Worm (Caenorhabditis elegans) whole organism, L1 larva: Measurements from ENCODE around the gene elpc-4.

Experiments used
- C16A3.4 ChIP-seq: fragments of 150-350 bp; optimal IDR thresholded peaks from 2 replicates; lab custom pipeline; 2014; ENCODE audit warnings: missing biosample characterization, missing genetic modification characterization
- F16B12.6 ChIP-seq: fragments of 150-350 bp; optimal IDR thresholded peaks from 2 replicates; lab custom pipeline; 2014; ENCODE audit warnings: missing biosample characterization, missing genetic modification characterization
- alr-1 ChIP-seq: fragments of 200-800 bp; sonication (Bioruptor generic); optimal IDR thresholded peaks from 2 replicates; lab custom pipeline; 2018; ENCODE audit warnings: borderline replicate concordance, mild to moderate bottlenecking, missing genetic modification characterization, missing compliant biosample characterization
- aly-2 ChIP-seq: fragments of 150-350 bp; optimal IDR thresholded peaks from 2 replicates; lab custom pipeline; 2014; ENCODE audit warnings: missing biosample characterization, missing genetic modification characterization
- ama-1 ChIP-seq: fragments of 150-350 bp; optimal IDR thresholded peaks from 2 replicates; lab custom pipeline; 2014
- blmp-1 ChIP-seq: fragments of 150-350 bp; optimal IDR thresholded peaks from 2 replicates; lab custom pipeline; 2014; ENCODE audit warnings: missing biosample characterization, missing genetic modification characterization
- ceh-63 ChIP-seq: fragments of 200-800 bp; sonication (Bioruptor generic); optimal IDR thresholded peaks from 2 replicates; lab custom pipeline; 2018; ENCODE audit warnings: mild to moderate bottlenecking, missing genetic modification characterization, missing compliant biosample characterization
- ceh-8 ChIP-seq: fragments of 200-800 bp; sonication (Bioruptor generic); optimal IDR thresholded peaks from 2 replicates; lab custom pipeline; 2018; ENCODE audit warnings: mild to moderate bottlenecking, missing genetic modification characterization, moderate library complexity, missing compliant biosample characterization
- ceh-82 ChIP-seq, 3 experiments: fragments of 150-350 bp in 1 of 3; sonication (generic microtip) in 2 of 3; optimal IDR thresholded peaks; 2 replicates each; lab custom pipeline; 2014 to 2017; ENCODE audit warnings: missing biosample characterization in 3 of 3, missing genetic modification characterization in 3 of 3
- ces-1 ChIP-seq: fragments of 150-350 bp; optimal IDR thresholded peaks from 2 replicates; lab custom pipeline; 2014; ENCODE audit warnings: missing biosample characterization, missing genetic modification reagents, missing genetic modification characterization
- dpl-1 ChIP-seq, 3 experiments: fragments of 150-350 bp in 2 of 3; sonication (generic microtip) in 1 of 3; optimal IDR thresholded peaks; 2 replicates each; lab custom pipeline; 2014 to 2017; ENCODE audit warnings: missing biosample characterization in 3 of 3, missing genetic modification characterization in 3 of 3, missing genetic modification reagents in 3 of 3
- dsc-1 ChIP-seq: sonication (generic microtip); optimal IDR thresholded peaks from 2 replicates; lab custom pipeline; 2016; ENCODE audit warnings: mild to moderate bottlenecking, missing genetic modification characterization, missing compliant biosample characterization
- efl-3 ChIP-seq: fragments of 200-800 bp; sonication (Bioruptor generic); optimal IDR thresholded peaks from 2 replicates; lab custom pipeline; 2018; ENCODE audit warnings: mild to moderate bottlenecking, missing genetic modification characterization, missing compliant biosample characterization
- elt-2 ChIP-seq: sonication (generic microtip); optimal IDR thresholded peaks from 2 replicates; lab custom pipeline; 2016; ENCODE audit warnings: missing genetic modification characterization, mild to moderate bottlenecking, inconsistent platforms, missing compliant biosample characterization, missing genetic modification reagents
- elt-3 ChIP-seq, 6 experiments: fragments of 150-350 bp in 1 of 6; sonication (generic microtip); optimal IDR thresholded peaks; 2 replicates each; lab custom pipeline; 2017 to 2018; ENCODE audit warnings: missing biosample characterization in 6 of 6, missing genetic modification characterization in 6 of 6, inconsistent platforms in 1 of 6
- fkh-4 ChIP-seq: sonication (generic microtip); optimal IDR thresholded peaks from 2 replicates; lab custom pipeline; 2016; ENCODE audit warnings: missing compliant biosample characterization, missing genetic modification characterization, borderline replicate concordance
- fkh-8 ChIP-seq: sonication (generic microtip); optimal IDR thresholded peaks from 2 replicates; lab custom pipeline; 2016; ENCODE audit warnings: mild to moderate bottlenecking, missing genetic modification characterization, missing compliant biosample characterization
- fos-1 ChIP-seq: fragments of 150-350 bp; optimal IDR thresholded peaks from 2 replicates; lab custom pipeline; 2014; ENCODE audit warnings: missing biosample characterization, missing genetic modification characterization
- hpl-2 ChIP-seq: fragments of 150-350 bp; optimal IDR thresholded peaks from 2 replicates; lab custom pipeline; 2014; ENCODE audit warnings: missing biosample characterization, missing genetic modification reagents, missing genetic modification characterization
- irx-1 ChIP-seq: sonication (generic microtip); optimal IDR thresholded peaks from 2 replicates; lab custom pipeline; 2016; ENCODE audit warnings: missing genetic modification characterization, missing compliant biosample characterization
- lin-15B ChIP-seq: fragments of 150-350 bp; sonication (generic microtip); optimal IDR thresholded peaks from 3 replicates; lab custom pipeline; 2014; ENCODE audit warnings: missing biosample characterization, missing genetic modification characterization
- lin-39 ChIP-seq: fragments of 150-350 bp; optimal IDR thresholded peaks from 2 replicates; lab custom pipeline; 2014; ENCODE audit warnings: missing biosample characterization, missing genetic modification reagents, missing genetic modification characterization
- lir-3 ChIP-seq: sonication (generic microtip); optimal IDR thresholded peaks from 2 replicates; lab custom pipeline; 2016; ENCODE audit warnings: mild to moderate bottlenecking, missing genetic modification characterization, moderate library complexity, missing compliant biosample characterization; ENCODE audit not compliant: poor library complexity
- lsy-2 ChIP-seq, 2 experiments: fragments of 150-350 bp; optimal IDR thresholded peaks; 2 replicates each; lab custom pipeline; 2014; ENCODE audit warnings: missing biosample characterization in 2 of 2, missing genetic modification characterization in 2 of 2
- mab-9 ChIP-seq: fragments of 200-800 bp; sonication (Bioruptor generic); IDR thresholded peaks from 2 replicates; pipeline ENCODE4 v1.3.6; 2022; ENCODE audit warnings: missing genetic modification reagents, missing genetic modification characterization, missing compliant biosample characterization
- mep-1 ChIP-seq: fragments of 150-350 bp; optimal IDR thresholded peaks from 2 replicates; lab custom pipeline; 2014; ENCODE audit warnings: missing biosample characterization, missing genetic modification characterization
- nhr-12 ChIP-seq: sonication (generic microtip); optimal IDR thresholded peaks from 2 replicates; lab custom pipeline; 2017; ENCODE audit warnings: missing biosample characterization, missing genetic modification characterization
- nhr-19 ChIP-seq: fragments of 200-800 bp; sonication (Bioruptor generic); conservative IDR thresholded peaks from 2 replicates; pipeline ENCODE4 v1.3.6; 2022; ENCODE audit warnings: missing genetic modification characterization, missing compliant biosample characterization
- nhr-237 ChIP-seq: fragments of 150-350 bp; optimal IDR thresholded peaks from 2 replicates; lab custom pipeline; 2014; ENCODE audit warnings: missing biosample characterization, missing genetic modification characterization
- nhr-47 ChIP-seq: sonication (generic microtip); optimal IDR thresholded peaks from 2 replicates; lab custom pipeline; 2016; ENCODE audit warnings: mild to moderate bottlenecking, missing genetic modification characterization, moderate library complexity, missing compliant biosample characterization
- nhr-71 ChIP-seq: sonication (generic microtip); optimal IDR thresholded peaks from 2 replicates; lab custom pipeline; 2016; ENCODE audit warnings: mild to moderate bottlenecking, missing genetic modification characterization, moderate library complexity, missing compliant biosample characterization
- nhr-77 ChIP-seq: fragments of 150-350 bp; optimal IDR thresholded peaks from 2 replicates; lab custom pipeline; 2014; ENCODE audit warnings: missing biosample characterization, missing genetic modification characterization
- nhr-85 ChIP-seq: sonication (generic microtip); peaks from one replicate; lab custom pipeline; 2016; ENCODE audit warnings: missing genetic modification characterization, inconsistent platforms, missing compliant biosample characterization
- pag-3 ChIP-seq: sonication (generic microtip); optimal IDR thresholded peaks from 2 replicates; lab custom pipeline; 2017; ENCODE audit warnings: missing genetic modification characterization, mild to moderate bottlenecking, missing compliant biosample characterization, antibody characterized with exemption, borderline replicate concordance; ENCODE audit not compliant: insufficient read depth
- pax-3 ChIP-seq: fragments of 200-800 bp; sonication (Bioruptor generic); optimal IDR thresholded peaks from 2 replicates; lab custom pipeline; 2018; ENCODE audit warnings: mild to moderate bottlenecking, missing genetic modification characterization, moderate library complexity, missing compliant biosample characterization
- rnt-1 ChIP-seq: sonication (generic microtip); optimal IDR thresholded peaks from 2 replicates; lab custom pipeline; 2016; ENCODE audit warnings: mild to moderate bottlenecking, missing genetic modification characterization, moderate library complexity, missing compliant biosample characterization
- skn-1 ChIP-seq: fragments of 150-350 bp; optimal IDR thresholded peaks from 2 replicates; lab custom pipeline; 2014; ENCODE audit warnings: missing biosample characterization, missing genetic modification characterization
- sox-4 ChIP-seq: sonication (generic microtip); optimal IDR thresholded peaks from 2 replicates; lab custom pipeline; 2016; ENCODE audit warnings: missing genetic modification characterization, missing compliant biosample characterization
- sptf-1 ChIP-seq: fragments of 150-350 bp; optimal IDR thresholded peaks from 2 replicates; lab custom pipeline; 2014; ENCODE audit warnings: missing biosample characterization, missing genetic modification characterization
- sup-37 ChIP-seq: fragments of 200-800 bp; sonication (Bioruptor generic); optimal IDR thresholded peaks from 2 replicates; lab custom pipeline; 2018; ENCODE audit warnings: mild to moderate bottlenecking, missing genetic modification characterization, missing compliant biosample characterization
- unc-86 ChIP-seq: sonication (generic microtip); optimal IDR thresholded peaks from 2 replicates; lab custom pipeline; 2016; ENCODE audit warnings: missing genetic modification characterization, missing compliant biosample characterization
- unc-98 ChIP-seq: fragments of 200-800 bp; sonication (Bioruptor generic); IDR thresholded peaks from 2 replicates; pipeline ENCODE4 v1.3.6; 2022; ENCODE audit warnings: missing genetic modification characterization, missing compliant biosample characterization
- vab-15 ChIP-seq: sonication (generic microtip); optimal IDR thresholded peaks from 2 replicates; lab custom pipeline; 2017; ENCODE audit warnings: missing genotype, mild to moderate bottlenecking, missing genetic modification characterization, missing compliant biosample characterization
- xbp-1 ChIP-seq: sonication (generic microtip); optimal IDR thresholded peaks from 2 replicates; lab custom pipeline; 2016; ENCODE audit warnings: missing genetic modification characterization, missing compliant biosample characterization
- zag-1 ChIP-seq: fragments of 150-350 bp; optimal IDR thresholded peaks from 2 replicates; lab custom pipeline; 2014; ENCODE audit warnings: missing biosample characterization, missing genetic modification characterization
- zip-4 ChIP-seq: fragments of 200-800 bp; sonication (Bioruptor generic); optimal IDR thresholded peaks from 2 replicates; lab custom pipeline; 2018; ENCODE audit warnings: mild to moderate bottlenecking, missing genetic modification characterization, moderate library complexity, missing compliant biosample characterization
- ztf-11 ChIP-seq, 2 experiments: sonication (generic microtip); optimal IDR thresholded peaks; 2 replicates each; lab custom pipeline; 2016 to 2017; ENCODE audit warnings: missing genetic modification characterization in 2 of 2, missing biosample characterization in 1 of 2, missing compliant biosample characterization in 1 of 2
- ztf-4 ChIP-seq: fragments of 150-350 bp; optimal IDR thresholded peaks from 2 replicates; lab custom pipeline; 2014; ENCODE audit warnings: missing biosample characterization, missing genetic modification characterization

Gene elpc-4

ce11 chrIV:8042005-8042404 lies 25.2 kb downstream of the elpc-4 start (continued):
- TF ChIP-seq unc-98 (GFP tag; lab: Robert Waterston, UW), result no peak
- no peak for TF ChIP-seq dpl-1 (GFP tag; optimal IDR thresholded peaks at IDR 0.05; lab: Kevin White, UChicago)
- no peak for TF ChIP-seq irx-1 (tag; lab: Kevin White, UChicago)
- TF ChIP-seq zip-4, result no peak
- TF ChIP-seq ces-1 (GFP tag; lab: Kevin White, UChicago), result no peak
- no peak for TF ChIP-seq ama-1 (lab: Kevin White, UChicago)
- TF ChIP-seq lin-39 (tag; lab: Kevin White, UChicago), result no peak
- peak; percentile 23; the same call in 1 of the 2 replicates for TF ChIP-seq nhr-19
- TF ChIP-seq xbp-1, result no peak
- peak; percentile 40 for TF ChIP-seq mep-1 (tag; lab: Kevin White, UChicago)
- no peak for TF ChIP-seq dsc-1
- TF ChIP-seq ceh-82 (tag; optimal IDR thresholded peaks at IDR 0.05; lab: Kevin White, UChicago), result no peak
- TF ChIP-seq fkh-4 (tag; lab: Kevin White, UChicago), result no peak
- TF ChIP-seq ztf-11 (tag; optimal IDR thresholded peaks at IDR 0.05; lab: Kevin White, UChicago), result no peak
- no peak for TF ChIP-seq sox-4
- no peak for TF ChIP-seq lin-15B (tag; lab: Kevin White, UChicago)
- no peak for TF ChIP-seq ceh-8 (GFP tag; lab: Kevin White, UChicago)
- peak in 2 of 6 experiments; percentile 33 to 64 for TF ChIP-seq elt-3 (tag; optimal IDR thresholded peaks at IDR 0.05; lab: Kevin White, UChicago)
- TF ChIP-seq blmp-1 (tag; lab: Kevin White, UChicago), result peak; percentile 82
- TF ChIP-seq pag-3 (tag; lab: Kevin White, UChicago), result no peak
- TF ChIP-seq nhr-77 (tag; lab: Kevin White, UChicago), result peak; percentile 26
- no peak for TF ChIP-seq lir-3
- TF ChIP-seq ceh-63, result no peak
- no peak for TF ChIP-seq zag-1 (tag; lab: Kevin White, UChicago)
- no peak for TF ChIP-seq efl-3 (GFP tag; lab: Kevin White, UChicago)
- no peak for TF ChIP-seq unc-86
- no peak for TF ChIP-seq pax-3 (tag; lab: Kevin White, UChicago)
- no peak for TF ChIP-seq nhr-237 (tag; lab: Kevin White, UChicago)
- no peak for TF ChIP-seq aly-2 (tag; lab: Kevin White, UChicago)
- no peak for TF ChIP-seq F16B12.6 (tag; lab: Kevin White, UChicago)

DNA sequence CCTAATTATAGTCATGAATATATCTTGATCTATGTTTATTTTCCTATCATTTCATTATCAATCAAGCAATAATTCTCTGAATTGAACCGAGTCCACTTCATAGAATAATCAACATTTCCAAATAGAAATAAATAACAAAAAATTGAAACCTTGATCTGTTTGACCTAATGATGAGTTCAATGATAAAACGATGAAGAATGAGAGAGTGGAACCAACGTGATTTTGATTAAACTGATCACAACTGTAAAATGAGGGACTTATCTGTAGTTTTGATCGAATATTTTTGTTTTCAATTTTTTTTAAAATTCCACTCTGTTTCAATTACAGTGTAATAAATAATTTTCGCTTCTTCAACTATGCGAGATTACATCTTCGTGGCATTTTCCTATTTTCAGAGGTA lies 26.1 kb downstream of the elpc-4 start:
- TF ChIP-seq nhr-71 (tag; lab: Kevin White, UChicago), result peak; percentile 2
- TF ChIP-seq elt-3 (tag; optimal IDR thresholded peaks at IDR 0.05; lab: Kevin White, UChicago), result peak in 2 of 6 experiments; percentile 23 to 72
- TF ChIP-seq nhr-85 (tag; lab: Kevin White, UChicago), result peak; percentile 56
- TF ChIP-seq blmp-1 (tag; lab: Kevin White, UChicago), result peak; percentile 48
- TF ChIP-seq aly-2 (tag; lab: Kevin White, UChicago), result no peak

ce11 chrIV:8043722-8044121 lies 26.9 kb downstream of the elpc-4 start:
- TF ChIP-seq skn-1 (tag; lab: Kevin White, UChicago) (no peak), nhr-85 (tag; lab: Kevin White, UChicago) (peak; percentile 86), mab-9 (GFP tag; lab: Robert Waterston, UW) (no peak), hpl-2 (no peak), fos-1 (tag; lab: Kevin White, UChicago) (no peak), elt-3 (tag; optimal IDR thresholded peaks at IDR 0.05; lab: Kevin White, UChicago) (peak in 1 of 6 experiments; percentile 15), ceh-8 (GFP tag; lab: Kevin White, UChicago) (no peak), fkh-8 (no peak), rnt-1 (tag; lab: Kevin White, UChicago) (no peak), nhr-47 (tag; lab: Kevin White, UChicago) (no peak), lir-3 (no peak), nhr-71 (tag; lab: Kevin White, UChicago) (peak; percentile 44), vab-15 (tag; lab: Kevin White, UChicago) (no peak), elt-2 (no peak), C16A3.4 (no peak), ztf-4 (no peak), alr-1 (tag; lab: Kevin White, UChicago) (no peak), ceh-63 (no peak), zip-4 (no peak), lin-39 (tag; lab: Kevin White, UChicago) (no peak), nhr-12 (tag; lab: Kevin White, UChicago) (no peak), pag-3 (tag; lab: Kevin White, UChicago) (no peak), sptf-1 (tag; lab: Kevin White, UChicago) (no peak), lsy-2 (tag; optimal IDR thresholded peaks at IDR 0.05; lab: Kevin White, UChicago) (no peak), sup-37 (GFP tag; lab: Kevin White, UChicago) (no peak), irx-1 (tag; lab: Kevin White, UChicago) (no peak), nhr-19 (no peak)
